Worm (Caenorhabditis elegans) whole organism, L1 larva: ENCODE data around the gene F22H10.11.

Source experiments
- aha-1 ChIP-seq: fragments of 150-350 bp; optimal IDR thresholded peaks from 2 replicates; lab custom pipeline; 2014; ENCODE audit warnings: missing biosample characterization, missing genetic modification characterization
- ceh-88 ChIP-seq: fragments of 200-800 bp; sonication (Bioruptor generic); IDR thresholded peaks from 2 replicates; pipeline ENCODE4 v1.3.6; 2022; ENCODE audit warnings: missing genetic modification characterization, missing compliant biosample characterization
- fkh-10 ChIP-seq: sonication (generic microtip); optimal IDR thresholded peaks from 2 replicates; lab custom pipeline; 2017; ENCODE audit warnings: missing biosample characterization, missing genetic modification reagents, missing genetic modification characterization
- fos-1 ChIP-seq: fragments of 150-350 bp; optimal IDR thresholded peaks from 2 replicates; lab custom pipeline; 2014; ENCODE audit warnings: missing biosample characterization, missing genetic modification characterization
- isw-1 ChIP-seq: fragments of 200-800 bp; sonication (Bioruptor generic); IDR thresholded peaks from 2 replicates; pipeline ENCODE4 v1.3.6; 2022; ENCODE audit warnings: missing genetic modification characterization, missing compliant biosample characterization
- lin-39 ChIP-seq: fragments of 150-350 bp; optimal IDR thresholded peaks from 2 replicates; lab custom pipeline; 2014; ENCODE audit warnings: missing biosample characterization, missing genetic modification reagents, missing genetic modification characterization
- nhr-76 ChIP-seq: sonication (generic microtip); optimal IDR thresholded peaks from 2 replicates; lab custom pipeline; 2017; ENCODE audit warnings: missing biosample characterization, missing genetic modification characterization
- nhr-90 ChIP-seq: sonication (generic microtip); optimal IDR thresholded peaks from 2 replicates; lab custom pipeline; 2016; ENCODE audit warnings: mild to moderate bottlenecking, missing genetic modification characterization, missing compliant biosample characterization; ENCODE audit not compliant: poor library complexity
- pqm-1 ChIP-seq: sonication (generic microtip); optimal IDR thresholded peaks from 3 replicates; lab custom pipeline; 2017; ENCODE audit warnings: missing biosample characterization, missing genetic modification characterization
- sox-4 ChIP-seq: sonication (generic microtip); optimal IDR thresholded peaks from 2 replicates; lab custom pipeline; 2016; ENCODE audit warnings: missing genetic modification characterization, missing compliant biosample characterization
- unc-130 ChIP-seq: fragments of 150-350 bp; optimal IDR thresholded peaks from 2 replicates; lab custom pipeline; 2017; ENCODE audit warnings: missing biosample characterization, missing genetic modification characterization, inconsistent platforms

DNA sequence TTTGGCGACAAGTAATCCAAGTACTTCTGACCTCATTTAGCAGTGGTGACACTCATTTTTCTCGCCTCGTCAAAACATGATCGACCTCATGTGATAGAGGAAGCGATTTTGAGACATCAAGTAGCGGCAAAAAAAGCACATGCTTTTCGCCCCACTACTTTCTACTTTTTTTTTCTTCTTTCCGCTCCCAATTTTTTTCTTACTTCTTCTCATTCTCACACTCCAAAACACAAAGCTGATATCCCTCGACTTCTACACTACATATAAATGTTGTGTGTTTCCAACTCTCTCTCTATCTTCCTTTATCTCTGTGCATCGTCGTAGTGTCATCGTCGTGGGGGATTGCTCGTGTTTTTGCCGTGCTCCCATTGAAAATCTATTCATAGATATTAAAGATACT, 44.4 kb upstream of the F22H10.11 start:
- TF ChIP-seq ceh-88 (GFP tag; lab: Robert Waterston, UW) (no peak), isw-1 (GFP tag; lab: Robert Waterston, UW) (no peak), sox-4 (tag; lab: Kevin White, UChicago) (no peak), lin-39 (tag; lab: Kevin White, UChicago) (no peak), nhr-76 (tag; lab: Kevin White, UChicago) (no peak), fkh-10 (GFP tag; lab: Kevin White, UChicago) (no peak), aha-1 (no peak), pqm-1 (tag; lab: Kevin White, UChicago) (no peak), fos-1 (no peak), nhr-90 (tag; lab: Kevin White, UChicago) (no peak), unc-130 (tag; lab: Kevin White, UChicago) (no peak)
